Fruit fly (Drosophila melanogaster): Measurements from ENCODE around the gene Vha68-2.

Gene Vha68-2

DNA sequence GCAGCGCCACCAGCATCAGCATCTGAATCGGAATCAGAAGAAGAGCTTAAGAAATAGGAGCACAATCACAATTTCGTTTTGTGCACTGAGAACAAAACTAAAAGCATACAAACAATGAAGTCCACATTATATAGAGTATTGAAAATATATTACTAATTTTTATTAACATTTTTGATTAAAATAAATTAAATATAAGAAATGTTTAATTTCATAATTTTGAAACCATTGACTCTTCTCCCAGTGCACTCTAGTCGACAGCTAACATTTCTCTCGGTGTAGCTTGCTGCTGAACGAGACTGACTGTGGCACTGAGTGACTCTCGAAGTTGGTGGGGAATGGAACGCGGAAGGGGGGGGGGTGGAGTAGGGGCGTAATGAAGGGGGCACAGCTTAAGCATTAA, 23.4 kb upstream of the Vha68-2 start (continued):
- no peak for TF ChIP-seq sr (GFP tag; IDR thresholded peaks at IDR 0.05)
- TF ChIP-seq D (optimal IDR thresholded peaks at IDR 0.05) = no peak
- no peak for TF ChIP-seq D (GFP tag; optimal IDR thresholded peaks at IDR 0.05)
- TF ChIP-seq CG30020 (tag; optimal IDR thresholded peaks at IDR 0.05) = no peak
- TF ChIP-seq Dek (tag; optimal IDR thresholded peaks at IDR 0.05) = no peak
- TF ChIP-seq CG11456 (GFP tag; IDR thresholded peaks at IDR 0.05) = no peak
- TF ChIP-seq org-1 (GFP tag; optimal IDR thresholded peaks at IDR 0.05) = no peak
- TF ChIP-seq Bteb2 (GFP tag; optimal IDR thresholded peaks at IDR 0.05) = no peak
- no peak for TF ChIP-seq CG9727 (GFP tag; optimal IDR thresholded peaks at IDR 0.05)
- TF ChIP-seq zfh2 (GFP tag; optimal IDR thresholded peaks at IDR 0.05) = no peak
- no peak for TF ChIP-seq dimm (GFP tag; IDR thresholded peaks at IDR 0.05)
- no peak for TF ChIP-seq trh (GFP tag; optimal IDR thresholded peaks at IDR 0.05)
- peak; percentile 57 for TF ChIP-seq dmrt99B (tag; optimal IDR thresholded peaks at IDR 0.05)
- no peak for TF ChIP-seq CG4328 (GFP tag; optimal IDR thresholded peaks at IDR 0.05)
- no peak for TF ChIP-seq Nf-YB (GFP tag; optimal IDR thresholded peaks at IDR 0.05)
- no peak for TF ChIP-seq CG10654 (GFP tag; optimal IDR thresholded peaks at IDR 0.05)
- no peak for TF ChIP-seq Aef1 (GFP tag; IDR thresholded peaks at IDR 0.05)
- TF ChIP-seq twi (tag; optimal IDR thresholded peaks at IDR 0.05) = no peak
- peak; percentile 53 for TF ChIP-seq CG2678 (tag; optimal IDR thresholded peaks at IDR 0.05)
- TF ChIP-seq Nf-YA (GFP tag; IDR thresholded peaks at IDR 0.05) = no peak
- TF ChIP-seq E2f2 (GFP tag; IDR thresholded peaks at IDR 0.05) = no peak
- no peak for TF ChIP-seq slp2 (GFP tag; optimal IDR thresholded peaks at IDR 0.05)
- no peak for TF ChIP-seq ftz-f1 (GFP tag; optimal IDR thresholded peaks at IDR 0.05)
- no peak for TF ChIP-seq emc (GFP tag; optimal IDR thresholded peaks at IDR 0.05)
- no peak for TF ChIP-seq Rfx (GFP tag; IDR thresholded peaks at IDR 0.05)
- TF ChIP-seq CG11723 (GFP tag; optimal IDR thresholded peaks at IDR 0.05) = no peak
- no peak for TF ChIP-seq unc-4 (GFP tag; IDR thresholded peaks at IDR 0.05; ENCODE audit: partially characterized antibody)
- TF ChIP-seq CG11085 (GFP tag; IDR thresholded peaks at IDR 0.05) = no peak
- TF ChIP-seq fd3F (GFP tag; optimal IDR thresholded peaks at IDR 0.05) = no peak
- TF ChIP-seq pita (GFP tag; optimal IDR thresholded peaks at IDR 0.05) = no peak
- no peak for TF ChIP-seq CG1647 (GFP tag; optimal IDR thresholded peaks at IDR 0.05)
- no peak for TF ChIP-seq sc (optimal IDR thresholded peaks at IDR 0.05)
- no peak for TF ChIP-seq sc (GFP tag; optimal IDR thresholded peaks at IDR 0.05)
- no peak for TF ChIP-seq CG1024 (GFP tag; IDR thresholded peaks at IDR 0.05)
- no peak for TF ChIP-seq CG10147 (GFP tag; optimal IDR thresholded peaks at IDR 0.05)
- TF ChIP-seq trem (tag; optimal IDR thresholded peaks at IDR 0.05) = no peak
- no peak for TF ChIP-seq Jarid2 (GFP tag; optimal IDR thresholded peaks at IDR 0.05)
- TF ChIP-seq CG7928 (GFP tag; optimal IDR thresholded peaks at IDR 0.05) = no peak
- TF ChIP-seq Ravus (GFP tag; IDR thresholded peaks at IDR 0.05) = no peak
- no peak for TF ChIP-seq CG7786 (GFP tag; optimal IDR thresholded peaks at IDR 0.05)
- TF ChIP-seq eve (GFP tag; optimal IDR thresholded peaks at IDR 0.05) = no peak
- TF ChIP-seq tna (GFP tag; IDR thresholded peaks at IDR 0.05; ENCODE audit: partially characterized antibody) = no peak
- TF ChIP-seq hkb (optimal IDR thresholded peaks at IDR 0.05) = no peak
- no peak for TF ChIP-seq hkb (GFP tag; IDR thresholded peaks at IDR 0.05)
- TF ChIP-seq Bgb (GFP tag; IDR thresholded peaks at IDR 0.05; ENCODE audit: partially characterized antibody) = no peak
- TF ChIP-seq ase (GFP tag; IDR thresholded peaks at IDR 0.05) = no peak
- TF ChIP-seq fru (optimal IDR thresholded peaks at IDR 0.05) = no peak
- TF ChIP-seq ham (GFP tag; IDR thresholded peaks at IDR 0.05) = no peak
- TF ChIP-seq gsb-n (tag; optimal IDR thresholded peaks at IDR 0.05) = no peak
- TF ChIP-seq Asciz (GFP tag; optimal IDR thresholded peaks at IDR 0.05) = no peak
- TF ChIP-seq CG31441 (GFP tag; IDR thresholded peaks at IDR 0.05) = peak; percentile 39
- no peak for TF ChIP-seq danr (GFP tag; IDR thresholded peaks at IDR 0.05)
- no peak for TF ChIP-seq CG10321 (GFP tag; IDR thresholded peaks at IDR 0.05)
- TF ChIP-seq gcm2 (GFP tag; optimal IDR thresholded peaks at IDR 0.05) = no peak

All from whole organism, embryonic.